Worm (Caenorhabditis elegans) whole organism, L1 larva: ENCODE measurements around the gene dmsr-16.

ENCODE experiments used
- aly-2 ChIP-seq: fragments of 150-350 bp; optimal IDR thresholded peaks from 2 replicates; lab custom pipeline; 2014; ENCODE audit warnings: missing biosample characterization, missing genetic modification characterization
- blmp-1 ChIP-seq: fragments of 150-350 bp; optimal IDR thresholded peaks from 2 replicates; lab custom pipeline; 2014; ENCODE audit warnings: missing biosample characterization, missing genetic modification characterization
- ceh-88 ChIP-seq: fragments of 200-800 bp; sonication (Bioruptor generic); IDR thresholded peaks from 2 replicates; pipeline ENCODE4 v1.3.6; 2022; ENCODE audit warnings: missing genetic modification characterization, missing compliant biosample characterization
- dsc-1 ChIP-seq: sonication (generic microtip); optimal IDR thresholded peaks from 2 replicates; lab custom pipeline; 2016; ENCODE audit warnings: mild to moderate bottlenecking, missing genetic modification characterization, missing compliant biosample characterization
- efl-1 ChIP-seq, 4 experiments: fragments of 150-350 bp; optimal IDR thresholded peaks in 3 of 4; peaks in 1 of 4; 1 replicate in 1 of 4; 2 replicates in 3 of 4; lab custom pipeline; 2014; ENCODE audit warnings: missing biosample characterization in 2 of 4, missing genetic modification characterization in 2 of 4, missing genetic modification reagents in 2 of 4
- egl-13 ChIP-seq: sonication (generic microtip); optimal IDR thresholded peaks from 2 replicates; lab custom pipeline; 2016; ENCODE audit warnings: missing genotype, missing genetic modification reagents, missing genetic modification characterization, missing compliant biosample characterization
- egl-27 ChIP-seq, 2 experiments: fragments of 150-350 bp in 1 of 2; sonication (generic microtip); optimal IDR thresholded peaks; 3 replicates each; lab custom pipeline; 2017 to 2018; ENCODE audit warnings: missing biosample characterization in 2 of 2, missing genetic modification characterization in 2 of 2, missing genetic modification reagents in 2 of 2
- elt-2 ChIP-seq: sonication (generic microtip); optimal IDR thresholded peaks from 2 replicates; lab custom pipeline; 2016; ENCODE audit warnings: missing genetic modification characterization, mild to moderate bottlenecking, inconsistent platforms, missing compliant biosample characterization, missing genetic modification reagents
- elt-3 ChIP-seq, 6 experiments: fragments of 150-350 bp in 1 of 6; sonication (generic microtip); optimal IDR thresholded peaks; 2 replicates each; lab custom pipeline; 2017 to 2018; ENCODE audit warnings: missing biosample characterization in 6 of 6, missing genetic modification characterization in 6 of 6, inconsistent platforms in 1 of 6
- ets-5 ChIP-seq: fragments of 200-800 bp; sonication (Bioruptor generic); IDR thresholded peaks from 2 replicates; pipeline ENCODE4 v1.3.6; 2022; ENCODE audit warnings: missing genetic modification characterization, missing compliant biosample characterization
- hlh-17 ChIP-seq: fragments of 200-800 bp; sonication (Bioruptor generic); optimal IDR thresholded peaks from 2 replicates; lab custom pipeline; 2018; ENCODE audit warnings: missing genetic modification characterization, mild to moderate bottlenecking, missing compliant biosample characterization, moderate library complexity, borderline replicate concordance
- isw-1 ChIP-seq: fragments of 200-800 bp; sonication (Bioruptor generic); IDR thresholded peaks from 2 replicates; pipeline ENCODE4 v1.3.6; 2022; ENCODE audit warnings: missing genetic modification characterization, missing compliant biosample characterization
- lin-14 ChIP-seq: fragments of 200-800 bp; sonication (Bioruptor generic); optimal IDR thresholded peaks from 2 replicates; lab custom pipeline; 2018; ENCODE audit warnings: mild to moderate bottlenecking, missing genetic modification characterization, moderate library complexity, missing compliant biosample characterization
- lin-15B ChIP-seq: fragments of 150-350 bp; sonication (generic microtip); optimal IDR thresholded peaks from 3 replicates; lab custom pipeline; 2014; ENCODE audit warnings: missing biosample characterization, missing genetic modification characterization
- lin-35 ChIP-seq, 2 experiments: fragments of 150-350 bp; optimal IDR thresholded peaks; 2 replicates each; lab custom pipeline; 2014; ENCODE audit warnings: missing biosample characterization in 2 of 2, missing genetic modification characterization in 2 of 2, missing genetic modification reagents in 2 of 2
- lin-39 ChIP-seq: fragments of 150-350 bp; optimal IDR thresholded peaks from 2 replicates; lab custom pipeline; 2014; ENCODE audit warnings: missing biosample characterization, missing genetic modification reagents, missing genetic modification characterization
- lir-3 ChIP-seq: sonication (generic microtip); optimal IDR thresholded peaks from 2 replicates; lab custom pipeline; 2016; ENCODE audit warnings: mild to moderate bottlenecking, missing genetic modification characterization, moderate library complexity, missing compliant biosample characterization; ENCODE audit not compliant: poor library complexity
- lsy-2 ChIP-seq, 2 experiments: fragments of 150-350 bp; optimal IDR thresholded peaks; 2 replicates each; lab custom pipeline; 2014; ENCODE audit warnings: missing biosample characterization in 2 of 2, missing genetic modification characterization in 2 of 2
- mab-9 ChIP-seq: fragments of 200-800 bp; sonication (Bioruptor generic); IDR thresholded peaks from 2 replicates; pipeline ENCODE4 v1.3.6; 2022; ENCODE audit warnings: missing genetic modification reagents, missing genetic modification characterization, missing compliant biosample characterization
- mdl-1 ChIP-seq, 2 experiments: fragments of 150-350 bp; optimal IDR thresholded peaks; 2 replicates each; lab custom pipeline; 2014 to 2017; ENCODE audit warnings: missing biosample characterization in 2 of 2, missing genetic modification characterization in 2 of 2, inconsistent platforms in 1 of 2
- mef-2 ChIP-seq: fragments of 150-350 bp; optimal IDR thresholded peaks from 2 replicates; lab custom pipeline; 2014; ENCODE audit warnings: missing biosample characterization, missing genetic modification characterization
- mep-1 ChIP-seq: fragments of 150-350 bp; optimal IDR thresholded peaks from 2 replicates; lab custom pipeline; 2014; ENCODE audit warnings: missing biosample characterization, missing genetic modification characterization
- nhr-19 ChIP-seq: fragments of 200-800 bp; sonication (Bioruptor generic); conservative IDR thresholded peaks from 2 replicates; pipeline ENCODE4 v1.3.6; 2022; ENCODE audit warnings: missing genetic modification characterization, missing compliant biosample characterization
- nhr-20 ChIP-seq: sonication (generic microtip); optimal IDR thresholded peaks from 2 replicates; lab custom pipeline; 2016; ENCODE audit warnings: mild to moderate bottlenecking, missing genetic modification characterization, missing compliant biosample characterization
- nhr-237 ChIP-seq: fragments of 150-350 bp; optimal IDR thresholded peaks from 2 replicates; lab custom pipeline; 2014; ENCODE audit warnings: missing biosample characterization, missing genetic modification characterization
- nhr-47 ChIP-seq: sonication (generic microtip); optimal IDR thresholded peaks from 2 replicates; lab custom pipeline; 2016; ENCODE audit warnings: mild to moderate bottlenecking, missing genetic modification characterization, moderate library complexity, missing compliant biosample characterization
- nhr-71 ChIP-seq: sonication (generic microtip); optimal IDR thresholded peaks from 2 replicates; lab custom pipeline; 2016; ENCODE audit warnings: mild to moderate bottlenecking, missing genetic modification characterization, moderate library complexity, missing compliant biosample characterization
- nhr-76 ChIP-seq: sonication (generic microtip); optimal IDR thresholded peaks from 2 replicates; lab custom pipeline; 2017; ENCODE audit warnings: missing biosample characterization, missing genetic modification characterization
- nhr-85 ChIP-seq: sonication (generic microtip); peaks from one replicate; lab custom pipeline; 2016; ENCODE audit warnings: missing genetic modification characterization, inconsistent platforms, missing compliant biosample characterization
- pqm-1 ChIP-seq: sonication (generic microtip); optimal IDR thresholded peaks from 3 replicates; lab custom pipeline; 2017; ENCODE audit warnings: missing biosample characterization, missing genetic modification characterization
- rnt-1 ChIP-seq: sonication (generic microtip); optimal IDR thresholded peaks from 2 replicates; lab custom pipeline; 2016; ENCODE audit warnings: mild to moderate bottlenecking, missing genetic modification characterization, moderate library complexity, missing compliant biosample characterization
- skn-1 ChIP-seq: fragments of 150-350 bp; optimal IDR thresholded peaks from 2 replicates; lab custom pipeline; 2014; ENCODE audit warnings: missing biosample characterization, missing genetic modification characterization
- snu-23 ChIP-seq: sonication (generic microtip); optimal IDR thresholded peaks from 2 replicates; lab custom pipeline; 2016; ENCODE audit warnings: missing genetic modification characterization, missing compliant biosample characterization
- sptf-1 ChIP-seq: fragments of 150-350 bp; optimal IDR thresholded peaks from 2 replicates; lab custom pipeline; 2014; ENCODE audit warnings: missing biosample characterization, missing genetic modification characterization
- swsn-7 ChIP-seq: sonication (generic microtip); optimal IDR thresholded peaks from 2 replicates; lab custom pipeline; 2016; ENCODE audit warnings: missing genetic modification characterization, missing compliant biosample characterization
- tbx-2 ChIP-seq: sonication (generic microtip); optimal IDR thresholded peaks from 2 replicates; lab custom pipeline; 2016; ENCODE audit warnings: missing genetic modification characterization, missing compliant biosample characterization
- unc-130 ChIP-seq: fragments of 150-350 bp; optimal IDR thresholded peaks from 2 replicates; lab custom pipeline; 2017; ENCODE audit warnings: missing biosample characterization, missing genetic modification characterization, inconsistent platforms
- xbp-1 ChIP-seq: sonication (generic microtip); optimal IDR thresholded peaks from 2 replicates; lab custom pipeline; 2016; ENCODE audit warnings: missing genetic modification characterization, missing compliant biosample characterization
- zag-1 ChIP-seq: fragments of 150-350 bp; optimal IDR thresholded peaks from 2 replicates; lab custom pipeline; 2014; ENCODE audit warnings: missing biosample characterization, missing genetic modification characterization

The dmsr-16 gene

DNA sequence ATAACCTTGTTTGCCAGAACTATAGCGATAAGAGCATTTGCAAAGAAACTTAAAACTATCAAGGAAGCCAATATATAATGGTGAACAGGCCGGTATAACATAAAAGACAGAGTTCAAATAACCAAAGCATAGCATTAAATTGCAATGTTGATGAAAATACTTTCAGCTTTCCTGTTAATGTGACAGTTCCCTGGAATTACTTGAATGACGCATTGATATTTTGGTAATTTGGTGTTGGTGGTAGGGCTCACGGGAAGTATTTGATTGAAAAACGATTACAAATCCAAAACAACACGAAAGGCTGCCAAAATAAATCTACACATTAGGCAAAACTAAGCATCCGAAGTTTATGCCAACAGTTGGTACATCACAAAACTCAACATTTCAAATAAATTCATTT lies at the start of gene dmsr-16:
Gene dmsr-16, minus strand, starts transcription at position 101 of the 400 bp plus-strand sequence.
- TF ChIP-seq mdl-1 (tag; optimal IDR thresholded peaks at IDR 0.05; lab: Kevin White, UChicago), result no peak
- no peak for TF ChIP-seq unc-130 (tag; lab: Kevin White, UChicago)
- TF ChIP-seq egl-13 (tag; lab: Kevin White, UChicago), result no peak
- no peak for TF ChIP-seq sptf-1 (tag; lab: Kevin White, UChicago)
- no peak for TF ChIP-seq lin-35 (GFP tag; optimal IDR thresholded peaks at IDR 0.05; lab: Kevin White, UChicago)
- TF ChIP-seq zag-1 (tag; lab: Kevin White, UChicago), result no peak

DNA sequence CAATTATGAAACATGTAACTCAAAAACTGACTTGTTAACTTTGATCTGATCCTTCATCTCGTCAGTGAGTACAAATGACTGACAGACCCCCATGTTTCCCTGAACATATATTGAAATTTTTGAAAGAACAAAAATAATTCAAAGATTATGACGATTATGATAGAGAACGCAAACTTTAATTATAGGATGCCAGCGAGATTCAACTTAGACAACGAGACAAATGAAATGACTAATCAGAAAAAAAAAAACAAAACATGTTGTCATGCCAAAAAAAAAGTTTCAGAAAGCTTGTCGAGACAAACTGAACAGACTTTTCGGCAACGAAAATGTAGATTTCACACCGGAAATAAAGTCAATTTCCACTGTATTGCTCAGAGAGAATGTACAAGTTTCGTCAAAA lies 45.8 kb upstream of the dmsr-16 start, which contains the start of gene gpa-10:
Gene gpa-10, minus strand, starts transcription at position 101 of the 400 bp plus-strand sequence.
- TF ChIP-seq lin-39 (tag; lab: Kevin White, UChicago) (no peak), sptf-1 (tag; lab: Kevin White, UChicago) (no peak), hlh-17 (no peak), ceh-88 (GFP tag; lab: Robert Waterston, UW) (no peak), elt-2 (tag; lab: Kevin White, UChicago) (no peak), mab-9 (GFP tag; lab: Robert Waterston, UW) (no peak), swsn-7 (tag; lab: Kevin White, UChicago) (no peak), nhr-76 (tag; lab: Kevin White, UChicago) (no peak), lin-35 (GFP tag; optimal IDR thresholded peaks at IDR 0.05; lab: Kevin White, UChicago) (no peak), mef-2 (tag; lab: Kevin White, UChicago) (no peak), snu-23 (GFP tag; lab: Kevin White, UChicago) (no peak), efl-1 (optimal IDR thresholded peaks at IDR 0.05; lab: Kevin White, UChicago) (no peak), efl-1 (GFP tag; optimal IDR thresholded peaks at IDR 0.05 in 1 of 2; lab: Kevin White, UChicago) (no peak), lir-3 (tag; lab: Kevin White, UChicago) (no peak), rnt-1 (tag; lab: Kevin White, UChicago) (no peak), pqm-1 (tag; lab: Kevin White, UChicago) (no peak), nhr-20 (tag; lab: Kevin White, UChicago) (no peak)

- no peak for TF ChIP-seq swsn-7 (tag; lab: Kevin White, UChicago)
- TF ChIP-seq hlh-17, result no peak
- TF ChIP-seq lsy-2 (tag; optimal IDR thresholded peaks at IDR 0.05; lab: Kevin White, UChicago), result no peak
Observed at ce11 chrV:6846507-6846906, 37.6 kb upstream of the dmsr-16 start, which contains the start of gene lgc-54. Gene lgc-54, minus strand, starts transcription at chrV:6846607.

ce11 chrV:6842437-6842836 lies 33.6 kb upstream of the dmsr-16 start, which contains the start of gene T15B7.1:
Gene T15B7.1, plus strand, starts transcription at chrV:6842737.
- no peak for TF ChIP-seq efl-1 (optimal IDR thresholded peaks at IDR 0.05; lab: Kevin White, UChicago)
- peak in 1 of 2 experiments; percentile 25 for TF ChIP-seq efl-1 (GFP tag; optimal IDR thresholded peaks at IDR 0.05 in 1 of 2; lab: Kevin White, UChicago)
- TF ChIP-seq aly-2, result no peak

DNA sequence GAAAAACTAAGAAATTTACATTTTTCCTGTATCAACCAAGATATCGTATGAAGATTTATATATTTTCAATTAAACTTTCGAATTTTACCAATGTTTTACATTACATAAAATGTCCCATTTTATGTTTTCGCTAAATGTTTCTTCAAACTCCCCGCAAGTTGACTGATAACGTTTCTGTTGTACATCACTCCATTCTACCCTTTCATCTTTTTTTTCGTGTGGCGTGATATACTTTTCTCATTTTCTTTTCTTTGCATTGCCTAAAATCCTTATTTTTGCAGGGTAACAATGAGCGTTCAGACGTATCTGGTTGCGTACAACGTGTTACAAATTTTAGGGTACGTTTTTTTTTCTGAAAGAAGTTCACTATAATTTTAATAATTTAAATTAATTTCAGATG lies 30.1 kb upstream of the dmsr-16 start, which contains the start of gene hpo-8:
Gene hpo-8, plus strand, starts transcription at position 282 of the 400 bp plus-strand sequence.
- TF ChIP-seq xbp-1, result no peak
- no peak for TF ChIP-seq nhr-237 (tag; lab: Kevin White, UChicago)
- no peak for TF ChIP-seq efl-1 (optimal IDR thresholded peaks at IDR 0.05; lab: Kevin White, UChicago)
- TF ChIP-seq efl-1 (GFP tag; optimal IDR thresholded peaks at IDR 0.05 in 1 of 2; lab: Kevin White, UChicago), result peak in 1 of 2 experiments; percentile 89
- no peak for TF ChIP-seq egl-27 (tag; optimal IDR thresholded peaks at IDR 0.05; lab: Kevin White, UChicago)

DNA sequence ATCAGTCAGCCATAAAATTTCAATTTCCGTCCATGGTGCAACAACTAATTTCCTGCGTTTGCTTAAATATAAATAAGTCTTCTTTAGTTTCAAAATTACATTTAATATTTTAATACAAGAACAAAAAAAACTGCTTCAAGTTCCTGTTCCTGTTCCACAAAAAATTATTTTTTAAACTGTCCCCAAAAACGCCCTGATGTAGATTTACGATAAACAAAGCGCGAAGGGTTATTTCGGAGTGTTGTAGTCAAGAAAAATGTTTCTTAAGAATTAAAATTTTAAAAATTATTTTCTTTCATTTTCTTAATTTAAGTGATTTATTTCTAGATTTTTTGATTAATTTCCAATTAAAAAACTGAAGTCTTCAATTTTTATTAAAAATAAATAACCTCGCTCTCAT lies 29.7 kb upstream of the dmsr-16 start, which contains the start of gene T15B7.15:
Gene T15B7.15, minus strand, starts transcription at position 67 of the 400 bp plus-strand sequence.
- TF ChIP-seq nhr-19 (GFP tag; lab: Robert Waterston, UW), result peak; percentile 44
- peak; percentile 21 for TF ChIP-seq lin-39 (tag; lab: Kevin White, UChicago)
- TF ChIP-seq nhr-85, result peak; percentile 53
- peak; percentile 25 to 71 for TF ChIP-seq lsy-2 (tag; optimal IDR thresholded peaks at IDR 0.05; lab: Kevin White, UChicago)
- peak; percentile 57 for TF ChIP-seq skn-1 (tag; lab: Kevin White, UChicago)
- peak; percentile 19 for TF ChIP-seq blmp-1
- TF ChIP-seq elt-3 (tag; optimal IDR thresholded peaks at IDR 0.05; lab: Kevin White, UChicago), result peak in 1 of 6 experiments; percentile 1
- peak; percentile 53 for TF ChIP-seq nhr-47 (tag; lab: Kevin White, UChicago)
- peak; percentile 18 for TF ChIP-seq tbx-2 (tag; lab: Kevin White, UChicago)
- TF ChIP-seq swsn-7 (tag; lab: Kevin White, UChicago), result peak; percentile 36
- peak; percentile 50 for TF ChIP-seq nhr-71 (tag; lab: Kevin White, UChicago)
- peak; percentile 20 for TF ChIP-seq xbp-1
- no peak for TF ChIP-seq isw-1 (GFP tag; lab: Robert Waterston, UW)
- no peak for TF ChIP-seq ets-5 (GFP tag; lab: Robert Waterston, UW)
- peak; percentile 32 to 83 for TF ChIP-seq efl-1 (optimal IDR thresholded peaks at IDR 0.05; lab: Kevin White, UChicago)
- peak; percentile 84 to 97 for TF ChIP-seq efl-1 (GFP tag; optimal IDR thresholded peaks at IDR 0.05 in 1 of 2; lab: Kevin White, UChicago)
- peak; percentile 50 for TF ChIP-seq lin-14 (GFP tag; lab: Kevin White, UChicago)
- TF ChIP-seq nhr-76 (tag; lab: Kevin White, UChicago), result no peak
- TF ChIP-seq nhr-20 (tag; lab: Kevin White, UChicago), result peak; percentile 21
- peak; percentile 51 for TF ChIP-seq lin-15B (tag; lab: Kevin White, UChicago)
- TF ChIP-seq dsc-1 (tag; lab: Kevin White, UChicago), result peak; percentile 21
- TF ChIP-seq mep-1 (tag; lab: Kevin White, UChicago), result peak; percentile 36
